Fruit fly (Drosophila melanogaster) whole organism, embryonic: ENCODE measurements around the gene CG33966.

Source experiments
- BtbVII ChIP-seq: fragments of 200-800 bp; sonication (Bioruptor generic); optimal IDR thresholded peaks from 3 replicates; lab custom pipeline; 2017; ENCODE audit warnings: missing biosample characterization, mild to moderate bottlenecking, missing genetic modification characterization
- CG12769 ChIP-seq: fragments of 200-800 bp; sonication (Bioruptor generic); optimal IDR thresholded peaks from 2 replicates; lab custom pipeline; 2019; ENCODE audit warnings: missing biosample characterization, mild to moderate bottlenecking, missing genetic modification characterization, moderate library complexity
- CG13624 ChIP-seq: fragments of 200-800 bp; sonication (Bioruptor generic); optimal IDR thresholded peaks from 2 replicates; lab custom pipeline; 2016; ENCODE audit warnings: missing biosample characterization, missing genetic modification characterization
- CG14710 ChIP-seq: fragments of 200-800 bp; sonication (Bioruptor generic); optimal IDR thresholded peaks from 3 replicates; lab custom pipeline; 2019; ENCODE audit warnings: missing biosample characterization, mild to moderate bottlenecking, missing genetic modification characterization, moderate library complexity
- CG16815 ChIP-seq: fragments of 200-800 bp; sonication (Bioruptor generic); optimal IDR thresholded peaks from 3 replicates; lab custom pipeline; 2017; ENCODE audit warnings: missing biosample characterization, mild to moderate bottlenecking, missing genetic modification characterization
- CG2678 ChIP-seq: fragments of 200-800 bp; sonication (Bioruptor generic); optimal IDR thresholded peaks from 3 replicates; lab custom pipeline; 2019; ENCODE audit warnings: missing biosample characterization, mild to moderate bottlenecking, missing genetic modification characterization, moderate library complexity
- CG3838 ChIP-seq: fragments of 200-800 bp; sonication (Bioruptor generic); optimal IDR thresholded peaks from 3 replicates; lab custom pipeline; 2016; ENCODE audit warnings: missing biosample characterization, missing genetic modification characterization
- CG5180 ChIP-seq: fragments of 200-800 bp; sonication (Bioruptor generic); optimal IDR thresholded peaks from 3 replicates; lab custom pipeline; 2017; ENCODE audit warnings: missing biosample characterization, missing genetic modification characterization, mild to moderate bottlenecking, moderate library complexity, missing genetic modification reagents
- CG8290 ChIP-seq, 3 experiments: fragments of 200-800 bp; sonication (Bioruptor generic); optimal IDR thresholded peaks; 2 replicates each; lab custom pipeline; 2016 to 2019; ENCODE audit warnings: missing biosample characterization in 3 of 3, missing genetic modification characterization in 3 of 3, mild to moderate bottlenecking in 2 of 3, moderate library complexity in 1 of 3
- CG8388 ChIP-seq: fragments of 200-800 bp; sonication (Bioruptor generic); optimal IDR thresholded peaks from 2 replicates; lab custom pipeline; 2019; ENCODE audit warnings: missing biosample characterization, mild to moderate bottlenecking, missing genetic modification characterization, moderate library complexity
- Deaf1 ChIP-seq: fragments of 200-800 bp; optimal IDR thresholded peaks from 3 replicates; lab custom pipeline; 2019; ENCODE audit warnings: missing biosample characterization, mild to moderate bottlenecking, missing genetic modification characterization, moderate library complexity
- Dip3 ChIP-seq: fragments of 200-800 bp; sonication (Bioruptor generic); optimal IDR thresholded peaks from 3 replicates; lab custom pipeline; 2016; ENCODE audit warnings: missing biosample characterization, missing genetic modification characterization
- E2f1 ChIP-seq: fragments of 200-800 bp; sonication (Bioruptor generic); IDR thresholded peaks from 2 replicates; pipeline ENCODE4 v1.3.6; 2022; ENCODE audit warnings: missing biosample characterization, missing genetic modification characterization
- Ets97D ChIP-seq: fragments of 200-800 bp; sonication (Bioruptor generic); optimal IDR thresholded peaks from 3 replicates; lab custom pipeline; 2016; ENCODE audit warnings: missing biosample characterization, missing genetic modification characterization
- Fer1 ChIP-seq: fragments of 200-800 bp; sonication (Bioruptor generic); optimal IDR thresholded peaks from 2 replicates; lab custom pipeline; 2017; ENCODE audit warnings: missing biosample characterization, mild to moderate bottlenecking, missing genetic modification characterization
- HLH3B ChIP-seq: fragments of 200-800 bp; sonication (Bioruptor generic); IDR thresholded peaks from 2 replicates; pipeline ENCODE4 v1.3.6; 2022; ENCODE audit warnings: missing biosample characterization, missing genetic modification characterization
- Hr78 ChIP-seq, 2 experiments: fragments of 200-800 bp in 1 of 2; fragments of >200 bp in 1 of 2; sonication (Bioruptor generic) in 1 of 2; optimal IDR thresholded peaks; 2 replicates each; lab custom pipeline; 2017 to 2019; ENCODE audit warnings: missing biosample characterization in 2 of 2, missing genetic modification characterization in 2 of 2, mild to moderate bottlenecking in 1 of 2, moderate library complexity in 1 of 2
- MBD-R2 ChIP-seq: fragments of 200-800 bp; sonication (Bioruptor generic); IDR thresholded peaks from 2 replicates; pipeline ENCODE4 v1.3.6; 2022; ENCODE audit warnings: missing biosample characterization, missing genetic modification characterization
- MESR4 ChIP-seq: fragments of 200-800 bp; sonication (Bioruptor generic); optimal IDR thresholded peaks from 2 replicates; lab custom pipeline; 2018; ENCODE audit warnings: missing biosample characterization, mild to moderate bottlenecking, missing genetic modification characterization, moderate library complexity
- Mad ChIP-seq: fragments of 200-800 bp; sonication (Bioruptor generic); optimal IDR thresholded peaks from 2 replicates; lab custom pipeline; 2016; ENCODE audit warnings: missing biosample characterization, missing genetic modification characterization
- Med ChIP-seq: fragments of 200-800 bp; sonication (Bioruptor generic); peaks from one replicate; lab custom pipeline; 2016; ENCODE audit warnings: missing biosample characterization, missing genetic modification characterization, mild to moderate bottlenecking, inconsistent platforms, moderate library complexity
- NC2β ChIP-seq: fragments of 200-800 bp; sonication (Bioruptor generic); optimal IDR thresholded peaks from 2 replicates; lab custom pipeline; 2016; ENCODE audit warnings: missing biosample characterization, missing genetic modification characterization
- Ssrp ChIP-seq: fragments of 200-800 bp; sonication (Bioruptor generic); optimal IDR thresholded peaks from 2 replicates; lab custom pipeline; 2018; ENCODE audit warnings: missing biosample characterization, mild to moderate bottlenecking, missing genetic modification characterization, moderate library complexity
- Vsx1 ChIP-seq: fragments of 200-800 bp; sonication (Bioruptor generic); optimal IDR thresholded peaks from 2 replicates; lab custom pipeline; 2017; ENCODE audit warnings: missing biosample characterization, mild to moderate bottlenecking, missing genetic modification characterization, missing genetic modification reagents
- bowl ChIP-seq: fragments of 200-800 bp; sonication (Bioruptor generic); IDR thresholded peaks from 2 replicates; pipeline ENCODE4 v1.3.6; 2022; ENCODE audit warnings: missing biosample characterization, missing genetic modification characterization
- chinmo ChIP-seq: fragments of 200-800 bp; sonication (Bioruptor generic); IDR thresholded peaks from 4 replicates; pipeline ENCODE4 v1.3.6; 2022; ENCODE audit warnings: missing biosample characterization, missing genetic modification characterization; ENCODE audit not compliant: partially characterized antibody
- danr ChIP-seq: fragments of 200-800 bp; sonication (Bioruptor generic); IDR thresholded peaks from 2 replicates; pipeline ENCODE4 v1.3.6; 2022; ENCODE audit warnings: missing biosample characterization, missing genetic modification characterization
- ems ChIP-seq: fragments of 200-800 bp; sonication (Bioruptor generic); optimal IDR thresholded peaks from 3 replicates; lab custom pipeline; 2016; ENCODE audit warnings: missing biosample characterization, missing genetic modification characterization
- eve ChIP-seq, 2 experiments: fragments of >200 bp; optimal IDR thresholded peaks; 2 replicates each; lab custom pipeline; 2017; ENCODE audit warnings: missing biosample characterization in 2 of 2, missing genetic modification characterization in 2 of 2
- fd96Cb ChIP-seq: fragments of 200-800 bp; sonication (Bioruptor generic); optimal IDR thresholded peaks from 2 replicates; lab custom pipeline; 2018; ENCODE audit warnings: missing biosample characterization, mild to moderate bottlenecking, missing genetic modification characterization, moderate library complexity
- gsb ChIP-seq: fragments of 200-800 bp; sonication (Bioruptor generic); IDR thresholded peaks from 2 replicates; pipeline ENCODE4 v1.3.6; 2022; ENCODE audit warnings: missing biosample characterization, missing genetic modification characterization
- ham ChIP-seq: fragments of 200-800 bp; sonication (Bioruptor generic); IDR thresholded peaks from 2 replicates; pipeline ENCODE4 v1.3.6; 2022; ENCODE audit warnings: missing biosample characterization, missing genetic modification characterization
- lov ChIP-seq, 2 experiments: fragments of 200-800 bp in 1 of 2; fragments of >200 bp in 1 of 2; sonication (Bioruptor generic) in 1 of 2; IDR thresholded peaks in 1 of 2; optimal IDR thresholded peaks in 1 of 2; 2 replicates in 1 of 2; 3 replicates in 1 of 2; pipeline versions ENCODE4 v1.3.6 to Lab custom; 2017 to 2022; ENCODE audit warnings: missing biosample characterization in 1 of 2, missing genetic modification characterization in 1 of 2
- oc ChIP-seq: fragments of 200-800 bp; sonication (Bioruptor generic); optimal IDR thresholded peaks from 2 replicates; lab custom pipeline; 2018; ENCODE audit warnings: missing biosample characterization, mild to moderate bottlenecking, missing genetic modification characterization, moderate library complexity
- pzg ChIP-seq: fragments of 200-800 bp; sonication (Bioruptor generic); optimal IDR thresholded peaks from 3 replicates; lab custom pipeline; 2018; ENCODE audit warnings: missing biosample characterization, mild to moderate bottlenecking, missing genetic modification characterization, moderate library complexity
- sens ChIP-seq: fragments of 200-800 bp; sonication (Bioruptor generic); peaks from one replicate; lab custom pipeline; 2016; ENCODE audit warnings: missing biosample characterization, missing genetic modification characterization
- vvl ChIP-seq: fragments of 200-800 bp; sonication (Bioruptor generic); IDR thresholded peaks from 2 replicates; pipeline ENCODE4 v1.3.6; 2022; ENCODE audit warnings: missing biosample characterization, missing genetic modification characterization

The CG33966 gene

DNA sequence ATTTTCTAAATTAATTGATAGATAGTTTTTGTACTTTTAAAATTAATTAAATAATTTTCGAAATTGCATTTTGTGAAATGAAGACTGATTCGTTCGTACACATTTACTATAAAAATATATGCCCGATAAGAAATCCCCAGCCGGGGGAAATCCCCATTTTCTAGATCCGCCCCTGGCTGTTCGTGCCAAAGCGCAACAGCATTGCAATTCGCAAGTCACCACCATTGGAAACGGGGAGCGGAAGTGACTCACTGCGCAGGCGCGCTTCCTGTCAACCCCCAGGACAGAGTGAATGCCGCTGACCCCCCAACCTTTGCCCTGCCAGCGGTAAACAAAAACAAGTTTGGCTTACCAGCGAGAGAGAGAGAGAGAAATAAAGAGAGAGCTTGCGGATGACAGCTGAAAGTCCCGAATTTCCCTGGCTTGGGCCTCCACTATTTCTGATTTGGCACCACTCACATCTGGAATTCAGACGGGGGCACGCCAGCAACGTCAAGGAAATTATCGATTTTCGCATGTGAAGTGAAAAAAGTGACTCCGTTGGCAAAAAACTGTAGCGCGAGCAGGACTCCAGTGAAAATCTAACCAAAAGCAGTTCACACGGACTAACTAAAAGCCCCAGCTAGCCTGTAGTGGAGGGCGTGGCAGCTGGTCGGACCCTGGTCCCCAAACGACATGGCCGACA lies 37.9 kb upstream of the CG33966 start, which contains the start of gene Aplip1 (continued):
- TF ChIP-seq CG3838 (GFP tag; lab: Kevin White, UChicago) (no peak), Fer1 (GFP tag; lab: Kevin White, UChicago) (peak; percentile 9), danr (no peak), NC2β (GFP tag; lab: Kevin White, UChicago) (no peak), ems (no peak), CG14710 (tag; lab: Kevin White, UChicago) (no peak), Mad (GFP tag; lab: Kevin White, UChicago) (no peak), Dip3 (GFP tag; lab: Kevin White, UChicago) (no peak), Hr78 (GFP tag; optimal IDR thresholded peaks at IDR 0.05; lab: Kevin White, UChicago) (peak in 1 of 2 experiments; percentile 31), MBD-R2 (GFP tag; lab: Robert Waterston, UW) (no peak), pzg (GFP tag; lab: Kevin White, UChicago) (peak; percentile 14), ham (no peak), E2f1 (GFP tag; lab: Robert Waterston, UW) (peak; percentile 21; the same call in 1 of the 2 replicates), CG13624 (peak; percentile 3), BtbVII (GFP tag; lab: Kevin White, UChicago) (no peak), Ets97D (peak; percentile 39), MESR4 (GFP tag; lab: Kevin White, UChicago) (peak; percentile 2), CG2678 (tag; lab: Kevin White, UChicago) (peak; percentile 39), CG8388 (GFP tag; lab: Kevin White, UChicago) (no peak), eve (GFP tag; optimal IDR thresholded peaks at IDR 0.05; lab: Kevin White, UChicago) (no peak), CG16815 (no peak), fd96Cb (no peak), gsb (GFP tag; lab: Robert Waterston, UW) (no peak)

DNA sequence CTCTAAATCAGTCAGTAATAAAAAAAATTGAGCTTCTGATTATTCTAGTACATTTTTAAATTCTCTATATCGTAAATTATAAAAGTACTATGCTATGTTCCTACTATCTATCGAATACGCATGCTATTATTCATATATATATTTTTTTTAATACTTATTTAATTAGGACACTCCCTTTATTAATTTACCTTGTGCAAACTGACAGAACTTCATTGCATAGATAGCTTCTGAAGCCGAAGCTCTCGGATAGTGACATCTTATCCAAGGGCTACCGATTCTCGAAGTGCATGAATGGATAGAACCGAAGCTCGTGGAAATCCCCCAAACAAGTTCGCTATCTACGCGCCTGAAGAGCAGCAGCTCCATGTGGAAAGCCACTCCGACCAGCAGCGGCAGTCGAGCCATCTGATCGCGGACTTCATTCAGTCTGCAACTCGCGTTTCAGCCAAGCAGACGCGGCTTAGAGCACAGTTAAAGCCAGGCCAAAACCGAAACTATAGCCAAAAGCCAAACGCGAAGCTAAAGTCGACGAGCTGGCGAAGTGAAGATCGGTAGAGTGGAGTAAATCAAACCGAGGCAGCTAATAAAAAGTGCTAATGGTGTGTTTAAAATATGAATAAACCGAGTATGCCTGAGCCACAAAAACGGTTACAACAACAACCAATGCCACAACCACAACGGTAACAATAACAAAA lies 33.4 kb upstream of the CG33966 start, which contains the start of gene mwh:
mwh (plus strand) TSS at position 430 of the 695 bp plus-strand sequence.
- TF ChIP-seq lov (optimal IDR thresholded peaks at IDR 0.05; lab: Kevin White, UChicago) (no peak), lov (GFP tag; IDR thresholded peaks at IDR 0.05; lab: Robert Waterston, UW) (0 out of 3 replicates have a peak, but pooled peaks have one; percentile 41), bowl (GFP tag; lab: Robert Waterston, UW) (no peak), CG8290 (GFP tag; optimal IDR thresholded peaks at IDR 0.05; lab: Kevin White, UChicago) (no peak), CG8290 (tag; optimal IDR thresholded peaks at IDR 0.05; lab: Kevin White, UChicago) (peak in 1 of 2 experiments; percentile 4), Deaf1 (peak; percentile 5), chinmo (GFP tag; lab: Robert Waterston, UW) (0 out of 4 replicates have a peak, but pooled peaks have one; percentile 34), CG12769 (peak; percentile 13), HLH3B (GFP tag; lab: Robert Waterston, UW) (no peak), sens (GFP tag; lab: Kevin White, UChicago) (peak; percentile 16), Ssrp (tag; lab: Kevin White, UChicago) (no peak), oc (tag; lab: Kevin White, UChicago) (peak; percentile 10), Vsx1 (peak; percentile 54), Med (peak; percentile 35), CG5180 (GFP tag; lab: Kevin White, UChicago) (peak; percentile 66), vvl (GFP tag; lab: Robert Waterston, UW) (0 out of 2 replicates have a peak, but pooled peaks have one; percentile 32)
